Fruit fly (Drosophila melanogaster) whole organism, embryonic: ENCODE data around the gene CG16972.

Source experiments
- Asciz ChIP-seq: fragments of 200-800 bp; sonication (Bioruptor generic); optimal IDR thresholded peaks from 2 replicates; lab custom pipeline; 2017; ENCODE audit warnings: missing biosample characterization, mild to moderate bottlenecking, missing genetic modification characterization, missing genetic modification reagents
- BtbVII ChIP-seq: fragments of 200-800 bp; sonication (Bioruptor generic); optimal IDR thresholded peaks from 3 replicates; lab custom pipeline; 2017; ENCODE audit warnings: missing biosample characterization, mild to moderate bottlenecking, missing genetic modification characterization
- CG10147 ChIP-seq: fragments of 200-800 bp; sonication (Bioruptor generic); optimal IDR thresholded peaks from 2 replicates; lab custom pipeline; 2019; ENCODE audit warnings: missing biosample characterization, mild to moderate bottlenecking, missing genetic modification characterization, moderate library complexity
- CG10209 ChIP-seq: fragments of 200-800 bp; sonication (Bioruptor generic); optimal IDR thresholded peaks from 3 replicates; lab custom pipeline; 2017; ENCODE audit warnings: missing biosample characterization, mild to moderate bottlenecking, missing genetic modification characterization, missing genetic modification reagents
- CG11085 ChIP-seq: fragments of 200-800 bp; sonication (Bioruptor generic); IDR thresholded peaks from 2 replicates; pipeline ENCODE4 v1.3.6; 2022; ENCODE audit warnings: missing biosample characterization, missing genetic modification characterization
- CG11504 ChIP-seq: fragments of 200-800 bp; sonication (Bioruptor generic); optimal IDR thresholded peaks from 3 replicates; lab custom pipeline; 2019; ENCODE audit warnings: missing biosample characterization, mild to moderate bottlenecking, missing genetic modification characterization, moderate library complexity
- CG13775 ChIP-seq: fragments of 200-800 bp; sonication (Bioruptor generic); optimal IDR thresholded peaks from 3 replicates; lab custom pipeline; 2017; ENCODE audit warnings: missing biosample characterization, mild to moderate bottlenecking, missing genetic modification characterization
- CG15269 ChIP-seq: fragments of 200-800 bp; sonication (Bioruptor generic); optimal IDR thresholded peaks from 2 replicates; lab custom pipeline; 2018; ENCODE audit warnings: missing biosample characterization, mild to moderate bottlenecking, missing genetic modification characterization, moderate library complexity
- CG15479 ChIP-seq: fragments of 200-800 bp; sonication (Bioruptor generic); optimal IDR thresholded peaks from 3 replicates; lab custom pipeline; 2019; ENCODE audit warnings: missing biosample characterization, mild to moderate bottlenecking, missing genetic modification characterization, moderate library complexity
- CG15514 ChIP-seq: fragments of 200-800 bp; sonication (Bioruptor generic); optimal IDR thresholded peaks from 3 replicates; lab custom pipeline; 2017; ENCODE audit warnings: missing biosample characterization, missing genetic modification characterization, mild to moderate bottlenecking, moderate library complexity, missing genetic modification reagents
- CG1602 ChIP-seq: fragments of 200-800 bp; sonication (Bioruptor generic); optimal IDR thresholded peaks from 3 replicates; lab custom pipeline; 2016; ENCODE audit warnings: missing biosample characterization, missing genetic modification characterization
- CG17328 ChIP-seq: fragments of 200-800 bp; sonication (Bioruptor generic); IDR thresholded peaks from 2 replicates; pipeline ENCODE4 v1.3.6; 2022; ENCODE audit warnings: missing biosample characterization, missing genetic modification characterization
- CG17385 ChIP-seq: fragments of 200-800 bp; sonication (Bioruptor generic); optimal IDR thresholded peaks from 3 replicates; lab custom pipeline; 2018; ENCODE audit warnings: missing biosample characterization, mild to moderate bottlenecking, missing genetic modification characterization
- CG17802 ChIP-seq: fragments of 200-800 bp; sonication (Bioruptor generic); optimal IDR thresholded peaks from 2 replicates; lab custom pipeline; 2018; ENCODE audit warnings: missing biosample characterization, mild to moderate bottlenecking, missing genetic modification characterization, moderate library complexity
- CG2116 ChIP-seq: fragments of 200-800 bp; sonication (Bioruptor generic); optimal IDR thresholded peaks from 3 replicates; lab custom pipeline; 2018; ENCODE audit warnings: missing biosample characterization, mild to moderate bottlenecking, missing genetic modification characterization
- CG2120 ChIP-seq: fragments of 200-800 bp; sonication (Bioruptor generic); optimal IDR thresholded peaks from 3 replicates; lab custom pipeline; 2016; ENCODE audit warnings: missing biosample characterization, missing genetic modification characterization
- CG3281 ChIP-seq: fragments of 200-800 bp; sonication (Bioruptor generic); optimal IDR thresholded peaks from 3 replicates; lab custom pipeline; 2017; ENCODE audit warnings: missing biosample characterization, mild to moderate bottlenecking, missing genetic modification characterization
- CG34376 ChIP-seq: fragments of 200-800 bp; sonication (Bioruptor generic); optimal IDR thresholded peaks from 2 replicates; lab custom pipeline; 2018; ENCODE audit warnings: missing biosample characterization, mild to moderate bottlenecking, missing genetic modification characterization
- CG43689 ChIP-seq: fragments of 200-800 bp; sonication (Bioruptor generic); IDR thresholded peaks from 2 replicates; pipeline ENCODE4 v1.3.6; 2022; ENCODE audit warnings: missing biosample characterization, missing genetic modification characterization
- CG5245 ChIP-seq: fragments of 200-800 bp; sonication (Bioruptor generic); optimal IDR thresholded peaks from 3 replicates; lab custom pipeline; 2016; ENCODE audit warnings: missing biosample characterization, missing genetic modification characterization
- CG9727 ChIP-seq: fragments of 200-800 bp; sonication (Bioruptor generic); optimal IDR thresholded peaks from 3 replicates; lab custom pipeline; 2017; ENCODE audit warnings: missing biosample characterization, mild to moderate bottlenecking, missing genetic modification characterization
- Gug ChIP-seq: fragments of 200-800 bp; sonication (Bioruptor generic); IDR thresholded peaks from 4 replicates; pipeline ENCODE4 v1.3.6; 2022; ENCODE audit warnings: missing biosample characterization, missing genetic modification characterization
- Hand ChIP-seq: fragments of 200-800 bp; sonication (Bioruptor generic); optimal IDR thresholded peaks from 2 replicates; lab custom pipeline; 2017; ENCODE audit warnings: mild to moderate bottlenecking, missing biosample characterization, missing genetic modification reagents, missing genetic modification characterization
- Hsf ChIP-seq: fragments of 200-800 bp; sonication (Bioruptor generic); optimal IDR thresholded peaks from 3 replicates; lab custom pipeline; 2016; ENCODE audit warnings: missing biosample characterization, missing genetic modification characterization
- Lhr ChIP-seq: fragments of 200-800 bp; sonication (Bioruptor generic); optimal IDR thresholded peaks from 3 replicates; lab custom pipeline; 2017; ENCODE audit warnings: mild to moderate bottlenecking, missing biosample characterization, missing genetic modification reagents, missing genetic modification characterization
- Lpt ChIP-seq: fragments of >200 bp; optimal IDR thresholded peaks from 2 replicates; lab custom pipeline; 2018; ENCODE audit warnings: missing biosample characterization, missing genetic modification characterization
- PHDP ChIP-seq: fragments of 200-800 bp; sonication (Bioruptor generic); optimal IDR thresholded peaks from 3 replicates; lab custom pipeline; 2018; ENCODE audit warnings: missing biosample characterization, mild to moderate bottlenecking, missing genetic modification characterization, moderate library complexity
- Spps ChIP-seq: fragments of 200-800 bp; sonication (Bioruptor generic); optimal IDR thresholded peaks from 2 replicates; lab custom pipeline; 2018; ENCODE audit warnings: missing biosample characterization, mild to moderate bottlenecking, missing genetic modification characterization
- Ssrp ChIP-seq: fragments of 200-800 bp; sonication (Bioruptor generic); optimal IDR thresholded peaks from 2 replicates; lab custom pipeline; 2018; ENCODE audit warnings: missing biosample characterization, mild to moderate bottlenecking, missing genetic modification characterization, moderate library complexity
- cad ChIP-seq: fragments of >200 bp; optimal IDR thresholded peaks from 2 replicates; lab custom pipeline; 2017; ENCODE audit warnings: missing biosample characterization, missing genetic modification characterization
- chif ChIP-seq, 2 experiments: fragments of 200-800 bp; sonication (Bioruptor generic); optimal IDR thresholded peaks; 3 replicates each; lab custom pipeline; 2016; ENCODE audit warnings: missing biosample characterization in 2 of 2, missing genetic modification characterization in 2 of 2
- emc ChIP-seq: fragments of 200-800 bp; sonication (Bioruptor generic); optimal IDR thresholded peaks from 2 replicates; lab custom pipeline; 2016; ENCODE audit warnings: missing biosample characterization, missing genetic modification characterization
- gce ChIP-seq: fragments of 200-800 bp; sonication (Bioruptor generic); IDR thresholded peaks from 3 replicates; pipeline ENCODE4 v1.3.6; 2022; ENCODE audit warnings: missing biosample characterization, missing genetic modification characterization
- grn ChIP-seq: fragments of 200-800 bp; sonication (Bioruptor generic); optimal IDR thresholded peaks from 3 replicates; lab custom pipeline; 2017; ENCODE audit warnings: missing biosample characterization, missing genetic modification characterization
- lbe ChIP-seq: fragments of 200-800 bp; sonication (Bioruptor generic); optimal IDR thresholded peaks from 2 replicates; lab custom pipeline; 2016; ENCODE audit warnings: missing biosample characterization, mild to moderate bottlenecking, missing genetic modification characterization
- lola ChIP-seq, 3 experiments: fragments of >200 bp in 2 of 3; fragments of 200-800 bp in 1 of 3; sonication (Bioruptor generic) in 1 of 3; optimal IDR thresholded peaks; 2 replicates each; lab custom pipeline; 2017 to 2019; ENCODE audit warnings: missing biosample characterization in 3 of 3, missing genetic modification characterization in 3 of 3, mild to moderate bottlenecking in 1 of 3, moderate library complexity in 1 of 3
- maf-S ChIP-seq: fragments of 200-800 bp; sonication (Bioruptor generic); optimal IDR thresholded peaks from 2 replicates; lab custom pipeline; 2016; ENCODE audit warnings: missing biosample characterization, missing genetic modification characterization
- org-1 ChIP-seq: fragments of 200-800 bp; sonication (Bioruptor generic); optimal IDR thresholded peaks from 2 replicates; lab custom pipeline; 2017; ENCODE audit warnings: missing biosample characterization, missing genetic modification characterization
- pfk ChIP-seq: fragments of 200-800 bp; sonication (Bioruptor generic); optimal IDR thresholded peaks from 2 replicates; lab custom pipeline; 2018; ENCODE audit warnings: missing biosample characterization, mild to moderate bottlenecking, missing genetic modification characterization, moderate library complexity
- prd ChIP-seq, 3 experiments: fragments of >200 bp in 2 of 3; fragments of 200-800 bp in 1 of 3; sonication (Bioruptor generic) in 1 of 3; optimal IDR thresholded peaks in 2 of 3; IDR thresholded peaks in 1 of 3; 2 replicates in 2 of 3; 3 replicates in 1 of 3; pipeline versions ENCODE4 v1.3.6 to Lab custom; 2017 to 2022; ENCODE audit warnings: missing biosample characterization in 1 of 3, missing genetic modification characterization in 1 of 3
- pros ChIP-seq: fragments of 200-800 bp; sonication (Bioruptor generic); optimal IDR thresholded peaks from 3 replicates; lab custom pipeline; 2019; ENCODE audit warnings: missing biosample characterization, mild to moderate bottlenecking, missing genetic modification characterization, moderate library complexity
- row ChIP-seq: fragments of 200-800 bp; sonication (Bioruptor generic); IDR thresholded peaks from 3 replicates; pipeline ENCODE4 v1.3.6; 2022; ENCODE audit warnings: missing biosample characterization, missing genetic modification characterization
- run ChIP-seq: fragments of 200-800 bp; sonication (Bioruptor generic); optimal IDR thresholded peaks from 3 replicates; lab custom pipeline; 2018; ENCODE audit warnings: missing biosample characterization, mild to moderate bottlenecking, missing genetic modification characterization
- tap ChIP-seq: fragments of 200-800 bp; optimal IDR thresholded peaks from 3 replicates; lab custom pipeline; 2019; ENCODE audit warnings: missing biosample characterization, mild to moderate bottlenecking, missing genetic modification characterization, moderate library complexity
- trh ChIP-seq: fragments of 200-800 bp; sonication (Bioruptor generic); optimal IDR thresholded peaks from 2 replicates; lab custom pipeline; 2016; ENCODE audit warnings: missing biosample characterization, missing genetic modification characterization
- vfl ChIP-seq: fragments of 200-800 bp; sonication (Bioruptor generic); optimal IDR thresholded peaks from 2 replicates; lab custom pipeline; 2016; ENCODE audit warnings: missing biosample characterization, missing genetic modification characterization
- zen2 ChIP-seq: fragments of 200-800 bp; sonication (Bioruptor generic); IDR thresholded peaks from 3 replicates; pipeline ENCODE4 v1.3.6; 2022; ENCODE audit warnings: missing biosample characterization, missing genetic modification characterization; ENCODE audit not compliant: partially characterized antibody

Gene CG16972

dm6 chr2L:13164994-13165801, 37.9 kb downstream of the CG16972 start, which contains the start of gene Sirt1 (continued):
- TF ChIP-seq lbe (GFP tag; lab: Kevin White, UChicago) = peak; percentile 32
- no peak for TF ChIP-seq cad
- TF ChIP-seq org-1 = peak; percentile 72
- TF ChIP-seq CG15479 = no peak
- TF ChIP-seq CG15269 (tag; lab: Kevin White, UChicago) = peak; percentile 90
- no peak for TF ChIP-seq pros
- peak; percentile 57 for TF ChIP-seq trh (GFP tag; lab: Kevin White, UChicago)
- TF ChIP-seq Ssrp (tag; lab: Kevin White, UChicago) = peak; percentile 93
- TF ChIP-seq CG17385 (GFP tag; lab: Kevin White, UChicago) = peak; percentile 77
- peak; percentile 77; the same call in 3 of the 4 replicates for TF ChIP-seq Gug
- peak; percentile 43 for TF ChIP-seq CG34376 (GFP tag; lab: Kevin White, UChicago)
- TF ChIP-seq vfl = peak; percentile 10
- TF ChIP-seq CG17802 = no peak
- peak; percentile 67 for TF ChIP-seq run
- TF ChIP-seq CG43689 = peak; percentile 58
- peak in 1 of 3 experiments; percentile 93 for TF ChIP-seq lola (GFP tag; optimal IDR thresholded peaks at IDR 0.05; lab: Kevin White, UChicago)
- TF ChIP-seq Hand (GFP tag; lab: Kevin White, UChicago) = peak; percentile 16
- peak; percentile 74 for TF ChIP-seq CG11085 (GFP tag; lab: Robert Waterston, UW)
- peak; percentile 93 for TF ChIP-seq row (GFP tag; lab: Robert Waterston, UW)
- TF ChIP-seq Lpt = no peak
- peak; percentile 85 for TF ChIP-seq CG2120
- TF ChIP-seq Hsf (GFP tag; lab: Kevin White, UChicago) = peak; percentile 85
- TF ChIP-seq PHDP (tag; lab: Kevin White, UChicago) = peak; percentile 84
- TF ChIP-seq grn (GFP tag; lab: Kevin White, UChicago) = no peak
- no peak for TF ChIP-seq maf-S
- no peak for TF ChIP-seq pfk (GFP tag; lab: Kevin White, UChicago)
- TF ChIP-seq zen2 (GFP tag; lab: Robert Waterston, UW) = no peak
- no peak for TF ChIP-seq emc
- TF ChIP-seq CG17328 = peak; percentile 42; the same call in 1 of the 2 replicates
- peak; percentile 48 for TF ChIP-seq Asciz (GFP tag; lab: Kevin White, UChicago)
- peak; percentile 23 to 70 for TF ChIP-seq chif (GFP tag; optimal IDR thresholded peaks at IDR 0.05; lab: Kevin White, UChicago)
- TF ChIP-seq Spps = peak; percentile 58
- peak; percentile 91 for TF ChIP-seq CG11504 (tag; lab: Kevin White, UChicago)
- peak; percentile 53 for TF ChIP-seq BtbVII
- TF ChIP-seq CG10147 = peak; percentile 85
- TF ChIP-seq CG5245 (GFP tag; lab: Kevin White, UChicago) = peak; percentile 38
- peak; percentile 91 for TF ChIP-seq CG13775
- TF ChIP-seq CG9727 = peak; percentile 93
- peak; percentile 45 for TF ChIP-seq CG15514 (GFP tag; lab: Kevin White, UChicago)
- peak; percentile 88 for TF ChIP-seq CG10209 (GFP tag; lab: Kevin White, UChicago)
- TF ChIP-seq gce = no peak
- TF ChIP-seq CG2116 = peak; percentile 66
- TF ChIP-seq CG3281 (GFP tag; lab: Kevin White, UChicago) = peak; percentile 89
- peak; percentile 91 for TF ChIP-seq CG1602 (GFP tag; lab: Kevin White, UChicago)
- TF ChIP-seq tap (tag; lab: Kevin White, UChicago) = peak; percentile 62
- no peak for TF ChIP-seq prd (optimal IDR thresholded peaks at IDR 0.05; lab: Kevin White, UChicago)
- peak; percentile 89 for TF ChIP-seq prd (GFP tag; IDR thresholded peaks at IDR 0.05; lab: Robert Waterston, UW)
- TF ChIP-seq Lhr = peak; percentile 56
